Worm (Caenorhabditis elegans): ENCODE results near the gene T27E4.7.

DNA sequence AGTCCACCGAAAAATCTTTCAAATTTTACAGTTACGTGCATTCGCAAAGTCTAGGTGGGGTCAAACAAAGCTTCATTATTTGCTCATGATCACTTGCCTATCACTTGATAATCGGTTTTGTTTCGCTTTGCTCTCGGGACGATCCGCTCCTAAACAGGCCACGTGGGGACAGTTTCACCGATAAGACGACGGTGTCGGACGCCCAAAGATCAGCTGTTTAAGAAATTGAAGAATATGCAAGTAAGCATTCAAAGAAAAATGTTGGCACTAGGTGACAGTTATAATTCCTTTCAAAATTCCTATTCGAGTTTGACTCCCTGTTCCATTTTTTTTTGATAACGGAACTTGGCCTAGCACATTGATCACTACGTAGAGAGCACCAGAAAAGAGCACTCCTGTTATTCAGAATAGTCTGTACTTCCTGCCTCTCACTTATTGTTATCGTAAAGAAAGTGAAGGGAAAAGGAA, 3.9 kb upstream of the T27E4.7 start:
- no peak for TF ChIP-seq nhr-28 (tag; optimal IDR thresholded peaks at IDR 0.05)
- no peak for TF ChIP-seq snpc-4 (tag; optimal IDR thresholded peaks at IDR 0.05)
- no peak for TF ChIP-seq ces-1 (GFP tag; optimal IDR thresholded peaks at IDR 0.05)
- TF ChIP-seq lin-13 (tag; optimal IDR thresholded peaks at IDR 0.05) = no peak
- no peak for TF ChIP-seq ztf-11 (tag; optimal IDR thresholded peaks at IDR 0.05)
- TF ChIP-seq nhr-12 (tag; optimal IDR thresholded peaks at IDR 0.05) = no peak
- no peak for TF ChIP-seq bed-3 (GFP tag; optimal IDR thresholded peaks at IDR 0.05)
- no peak for TF ChIP-seq elt-3 (tag; optimal IDR thresholded peaks at IDR 0.05)
- TF ChIP-seq elt-1 (tag; optimal IDR thresholded peaks at IDR 0.05; ENCODE audit: borderline replicate concordance, insufficient read depth) = no peak
- TF ChIP-seq drap-1 (GFP tag; optimal IDR thresholded peaks at IDR 0.05) = no peak
- no peak for TF ChIP-seq nhr-237 (tag; optimal IDR thresholded peaks at IDR 0.05)

Data from whole organism, mixed stage, embryonic.